Worm (Caenorhabditis elegans) whole organism, L2 larva: ENCODE data around the gene zyg-9.

ENCODE experiments used
- C34F6.9 ChIP-seq: fragments of 150-350 bp; optimal IDR thresholded peaks from 2 replicates; lab custom pipeline; 2014; ENCODE audit warnings: missing biosample characterization, missing genetic modification characterization
- F13H6.1 ChIP-seq: sonication (generic microtip); optimal IDR thresholded peaks from 2 replicates; lab custom pipeline; 2016; ENCODE audit warnings: missing genetic modification characterization, missing compliant biosample characterization
- ZK546.5 ChIP-seq: sonication (generic microtip); optimal IDR thresholded peaks from 2 replicates; lab custom pipeline; 2017; ENCODE audit warnings: missing biosample characterization, missing genetic modification characterization
- alr-1 ChIP-seq: fragments of 150-350 bp; optimal IDR thresholded peaks from 2 replicates; lab custom pipeline; 2014; ENCODE audit warnings: missing biosample characterization, missing genetic modification characterization
- ama-1 ChIP-seq: fragments of 150-350 bp; optimal IDR thresholded peaks from 2 replicates; lab custom pipeline; 2018; ENCODE audit warnings: inconsistent platforms
- blmp-1 ChIP-seq: sonication (generic microtip); optimal IDR thresholded peaks from 2 replicates; lab custom pipeline; 2017; ENCODE audit warnings: missing genetic modification characterization, mild to moderate bottlenecking, missing compliant biosample characterization, antibody characterized with exemption, moderate library complexity; ENCODE audit not compliant: insufficient read depth
- ceh-16 ChIP-seq: fragments of 150-350 bp; optimal IDR thresholded peaks from 2 replicates; lab custom pipeline; 2014; ENCODE audit warnings: missing biosample characterization, missing genetic modification characterization
- ceh-82 ChIP-seq: fragments of 150-350 bp; optimal IDR thresholded peaks from 2 replicates; lab custom pipeline; 2014; ENCODE audit warnings: missing biosample characterization, missing genetic modification characterization
- crh-2 ChIP-seq: sonication (generic microtip); optimal IDR thresholded peaks from 2 replicates; lab custom pipeline; 2017; ENCODE audit warnings: missing biosample characterization, missing genetic modification characterization
- egl-27 ChIP-seq: sonication (generic microtip); optimal IDR thresholded peaks from 3 replicates; lab custom pipeline; 2017; ENCODE audit warnings: missing biosample characterization, missing genetic modification reagents, missing genetic modification characterization
- elt-3 ChIP-seq: sonication (generic microtip); optimal IDR thresholded peaks from 2 replicates; lab custom pipeline; 2017; ENCODE audit warnings: missing biosample characterization, missing genetic modification characterization
- fos-1 ChIP-seq: fragments of 150-350 bp; optimal IDR thresholded peaks from 2 replicates; lab custom pipeline; 2014; ENCODE audit warnings: missing biosample characterization, missing genetic modification characterization
- gmeb-1 ChIP-seq: fragments of 150-350 bp; optimal IDR thresholded peaks from 2 replicates; lab custom pipeline; 2014; ENCODE audit warnings: missing biosample characterization, missing genetic modification characterization
- lin-11 ChIP-seq: fragments of 150-350 bp; sonication (generic microtip); optimal IDR thresholded peaks from 2 replicates; lab custom pipeline; 2014; ENCODE audit warnings: missing biosample characterization, missing genetic modification characterization, inconsistent platforms, mixed read lengths
- lin-13 ChIP-seq: fragments of 150-350 bp; optimal IDR thresholded peaks from 2 replicates; lab custom pipeline; 2014; ENCODE audit warnings: missing biosample characterization, missing genetic modification reagents, missing genetic modification characterization
- lin-39 ChIP-seq: fragments of 150-350 bp; optimal IDR thresholded peaks from 2 replicates; lab custom pipeline; 2014; ENCODE audit warnings: missing biosample characterization, missing genetic modification reagents, missing genetic modification characterization
- lsy-2 ChIP-seq, 2 experiments: fragments of 150-350 bp in 1 of 2; sonication (generic microtip) in 1 of 2; optimal IDR thresholded peaks; 2 replicates each; lab custom pipeline; 2014 to 2017; ENCODE audit warnings: missing biosample characterization in 2 of 2, missing genetic modification characterization in 2 of 2
- mab-5 ChIP-seq: fragments of 150-350 bp; optimal IDR thresholded peaks from 2 replicates; lab custom pipeline; 2014; ENCODE audit warnings: missing biosample characterization, missing genetic modification characterization
- nhr-10 ChIP-seq: sonication (generic microtip); optimal IDR thresholded peaks from 2 replicates; lab custom pipeline; 2017; ENCODE audit warnings: missing biosample characterization, missing genetic modification characterization
- nhr-12 ChIP-seq: fragments of 150-350 bp; optimal IDR thresholded peaks from 2 replicates; lab custom pipeline; 2014; ENCODE audit warnings: missing biosample characterization, missing genetic modification characterization
- nhr-129 ChIP-seq: fragments of 150-350 bp; optimal IDR thresholded peaks from 2 replicates; lab custom pipeline; 2014; ENCODE audit warnings: missing biosample characterization, missing genetic modification characterization
- nhr-21 ChIP-seq: fragments of 150-350 bp; optimal IDR thresholded peaks from 2 replicates; lab custom pipeline; 2014; ENCODE audit warnings: missing biosample characterization, missing genetic modification characterization
- nhr-23 ChIP-seq: fragments of 150-350 bp; optimal IDR thresholded peaks from 2 replicates; lab custom pipeline; 2014; ENCODE audit warnings: missing biosample characterization, missing genetic modification reagents, missing genetic modification characterization
- nhr-6 ChIP-seq: fragments of 150-350 bp; optimal IDR thresholded peaks from 2 replicates; lab custom pipeline; 2014; ENCODE audit warnings: missing biosample characterization, missing genetic modification characterization
- peb-1 ChIP-seq: fragments of 150-350 bp; optimal IDR thresholded peaks from 2 replicates; lab custom pipeline; 2014; ENCODE audit warnings: missing biosample characterization, missing genetic modification characterization
- sem-4 ChIP-seq: fragments of 150-350 bp; optimal IDR thresholded peaks from 2 replicates; lab custom pipeline; 2014; ENCODE audit warnings: missing biosample characterization, missing genetic modification reagents, missing genetic modification characterization
- sma-3 ChIP-seq: sonication (generic microtip); optimal IDR thresholded peaks from 2 replicates; lab custom pipeline; 2016; ENCODE audit warnings: missing genetic modification reagents, missing genetic modification characterization, missing compliant biosample characterization
- sma-9 ChIP-seq, 2 experiments: fragments of 150-350 bp in 1 of 2; sonication (generic microtip) in 1 of 2; optimal IDR thresholded peaks; 2 replicates each; lab custom pipeline; 2014 to 2016; ENCODE audit warnings: missing genetic modification characterization in 2 of 2, mild to moderate bottlenecking in 1 of 2, missing biosample characterization in 1 of 2, missing compliant biosample characterization in 1 of 2, missing genetic modification reagents in 1 of 2, moderate library complexity in 1 of 2
- snpc-4 ChIP-seq: fragments of 150-350 bp; optimal IDR thresholded peaks from 2 replicates; lab custom pipeline; 2014; ENCODE audit warnings: missing biosample characterization, missing genetic modification characterization
- unc-39 ChIP-seq: fragments of 150-350 bp; optimal IDR thresholded peaks from 2 replicates; lab custom pipeline; 2014; ENCODE audit warnings: missing biosample characterization, missing genetic modification characterization
- unc-55 ChIP-seq: fragments of 150-350 bp; sonication (generic microtip); optimal IDR thresholded peaks from 3 replicates; lab custom pipeline; 2014; ENCODE audit warnings: missing biosample characterization, missing genetic modification reagents, missing genetic modification characterization
- unc-62 ChIP-seq: fragments of 150-350 bp; optimal IDR thresholded peaks from 2 replicates; lab custom pipeline; 2014; ENCODE audit warnings: missing biosample characterization, missing genetic modification reagents, missing genetic modification characterization
- ztf-1 ChIP-seq: fragments of 200-800 bp; sonication (Bioruptor generic); conservative IDR thresholded peaks from 2 replicates; pipeline ENCODE4 v1.3.6; 2022; ENCODE audit warnings: missing genetic modification characterization, missing compliant biosample characterization

zyg-9 gene

DNA sequence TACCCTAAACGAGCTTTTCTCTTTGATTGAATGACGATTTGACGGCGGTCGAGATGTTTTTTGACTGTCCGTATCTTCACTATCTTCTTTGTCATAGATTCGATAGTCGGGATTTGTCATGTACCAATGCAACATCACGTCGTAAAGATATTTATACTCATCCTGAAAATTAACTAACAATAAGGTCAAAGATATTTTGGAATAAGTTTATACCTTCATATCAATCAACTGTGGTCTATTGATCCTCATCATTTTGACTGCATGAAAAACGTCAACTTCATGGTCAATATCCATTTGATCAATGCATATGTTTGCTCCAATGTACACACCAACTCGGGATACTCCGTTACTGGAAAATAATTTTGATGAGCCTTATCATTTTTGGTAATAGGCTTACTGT lies 30.5 kb downstream of the zyg-9 start:
- TF ChIP-seq fos-1 (tag; lab: Kevin White, UChicago) = no peak
- TF ChIP-seq crh-2 (tag; lab: Kevin White, UChicago) = no peak
- TF ChIP-seq lin-39 = no peak
- no peak for TF ChIP-seq gmeb-1 (tag; lab: Kevin White, UChicago)
- TF ChIP-seq ZK546.5 (tag; lab: Kevin White, UChicago) = no peak
- no peak for TF ChIP-seq elt-3 (tag; lab: Kevin White, UChicago)
- no peak for TF ChIP-seq ceh-16 (tag; lab: Kevin White, UChicago)

- TF ChIP-seq blmp-1 (tag; lab: Kevin White, UChicago) (peak; percentile 75), lin-39 (no peak)
Observed at ce11 chrII:8494228-8494717, 36.7 kb downstream of the zyg-9 start, which contains the start of gene M05D6.9. TSS of gene M05D6.9 (plus strand) at chrII:8494278.

- TF ChIP-seq unc-62 (GFP tag; lab: Kevin White, UChicago) (no peak), nhr-12 (tag; lab: Kevin White, UChicago) (no peak), sma-9 (GFP tag; optimal IDR thresholded peaks at IDR 0.05; lab: Kevin White, UChicago) (peak; percentile 17), sma-9 (tag; optimal IDR thresholded peaks at IDR 0.05; lab: Kevin White, UChicago) (no peak), nhr-129 (tag; lab: Kevin White, UChicago) (peak; percentile 20), lsy-2 (tag; optimal IDR thresholded peaks at IDR 0.05; lab: Kevin White, UChicago) (peak in 1 of 2 experiments; percentile 0)
Observed at ce11 chrII:8496184-8496583, 38.6 kb downstream of the zyg-9 start.

- no peak for TF ChIP-seq unc-55 (GFP tag; lab: Kevin White, UChicago)
- TF ChIP-seq nhr-10 (tag; lab: Kevin White, UChicago) = no peak
- no peak for TF ChIP-seq lin-39
- TF ChIP-seq snpc-4 = no peak
- TF ChIP-seq sma-3 = no peak
- TF ChIP-seq mab-5 (tag; lab: Kevin White, UChicago) = no peak
- TF ChIP-seq ceh-82 (tag; lab: Kevin White, UChicago) = no peak
- no peak for TF ChIP-seq peb-1 (tag; lab: Kevin White, UChicago)
- TF ChIP-seq egl-27 (tag; lab: Kevin White, UChicago) = no peak
- no peak for TF ChIP-seq F13H6.1 (tag; lab: Kevin White, UChicago)
- TF ChIP-seq ama-1 (lab: Kevin White, UChicago) = no peak
- TF ChIP-seq ztf-1 (GFP tag; lab: Robert Waterston, UW) = no peak
- no peak for TF ChIP-seq nhr-6 (tag; lab: Kevin White, UChicago)
- no peak for TF ChIP-seq alr-1 (tag; lab: Kevin White, UChicago)
- TF ChIP-seq lin-13 (GFP tag; lab: Kevin White, UChicago) = no peak
- no peak for TF ChIP-seq sem-4 (tag; lab: Kevin White, UChicago)
- TF ChIP-seq fos-1 (tag; lab: Kevin White, UChicago) = no peak
Observed at ce11 chrII:8498173-8498572, 40.6 kb downstream of the zyg-9 start.

DNA sequence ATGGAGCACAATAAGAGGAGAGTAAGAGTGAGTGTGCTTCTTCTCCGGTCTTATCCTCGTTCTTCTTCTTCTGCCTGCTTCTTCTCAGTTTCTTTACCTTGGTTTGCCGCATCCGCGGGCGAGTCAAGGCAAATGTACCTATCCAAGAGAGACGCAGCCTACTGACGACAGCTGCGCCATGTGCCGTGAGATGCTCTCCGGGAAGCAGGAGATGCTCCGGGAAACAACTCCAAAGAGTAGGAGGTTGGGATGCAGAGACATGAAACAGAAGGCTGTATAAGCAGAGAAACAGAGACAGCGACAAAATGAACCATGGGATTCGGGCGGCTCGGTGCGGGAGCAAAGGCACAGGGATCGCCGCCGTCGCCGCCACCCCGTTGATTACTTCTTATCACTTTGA lies 41.4 kb downstream of the zyg-9 start:
- TF ChIP-seq lin-11 (tag; lab: Kevin White, UChicago) (no peak), unc-39 (tag; lab: Kevin White, UChicago) (no peak), sma-9 (GFP tag; optimal IDR thresholded peaks at IDR 0.05; lab: Kevin White, UChicago) (peak; percentile 35), sma-9 (tag; optimal IDR thresholded peaks at IDR 0.05; lab: Kevin White, UChicago) (no peak), nhr-21 (no peak), nhr-129 (tag; lab: Kevin White, UChicago) (peak; percentile 50), lin-39 (no peak), C34F6.9 (tag; lab: Kevin White, UChicago) (peak; percentile 34), egl-27 (tag; lab: Kevin White, UChicago) (no peak), crh-2 (tag; lab: Kevin White, UChicago) (no peak), alr-1 (tag; lab: Kevin White, UChicago) (no peak), nhr-23 (tag; lab: Kevin White, UChicago) (no peak), F13H6.1 (tag; lab: Kevin White, UChicago) (peak; percentile 71)
- TF ChIP-seq, all 48 proteins: peak for 4
